Worm (Caenorhabditis elegans) whole organism, mixed stage, embryonic: ENCODE results near the gene ubxn-5.

Experiments
- blmp-1 ChIP-seq: fragments of 150-350 bp; optimal IDR thresholded peaks from 2 replicates; lab custom pipeline; 2014; ENCODE audit warnings: missing biosample characterization, missing genetic modification characterization
- lin-13 ChIP-seq: fragments of 150-350 bp; optimal IDR thresholded peaks from 2 replicates; lab custom pipeline; 2014; ENCODE audit warnings: missing biosample characterization, missing genetic modification characterization
- nhr-237 ChIP-seq: fragments of 150-350 bp; optimal IDR thresholded peaks from 2 replicates; lab custom pipeline; 2014; ENCODE audit warnings: missing biosample characterization, missing genetic modification characterization
- nhr-76 ChIP-seq: sonication (generic microtip); optimal IDR thresholded peaks from 2 replicates; lab custom pipeline; 2017; ENCODE audit warnings: missing biosample characterization, missing genetic modification characterization
- pha-4 ChIP-seq: fragments of 150-350 bp; optimal IDR thresholded peaks from 2 replicates; lab custom pipeline; 2018; ENCODE audit warnings: missing biosample characterization, missing genetic modification reagents, missing genetic modification characterization
- snpc-4 ChIP-seq: fragments of 150-350 bp; optimal IDR thresholded peaks from 2 replicates; lab custom pipeline; 2014; ENCODE audit warnings: missing biosample characterization, missing genetic modification characterization
- unc-39 ChIP-seq: fragments of 150-350 bp; optimal IDR thresholded peaks from 2 replicates; lab custom pipeline; 2014; ENCODE audit warnings: missing biosample characterization, missing genetic modification characterization
- ztf-11 ChIP-seq: fragments of 150-350 bp; optimal IDR thresholded peaks from 2 replicates; lab custom pipeline; 2014; ENCODE audit warnings: missing biosample characterization, missing genetic modification characterization

- TF ChIP-seq snpc-4 (no peak), ztf-11 (tag; lab: Kevin White, UChicago) (no peak), blmp-1 (tag; lab: Kevin White, UChicago) (no peak), lin-13 (tag; lab: Kevin White, UChicago) (no peak), pha-4 (no peak), nhr-76 (no peak), nhr-237 (no peak), unc-39 (tag; lab: Kevin White, UChicago) (no peak)
These were observed at the start of gene ubxn-5 for ce11 chrII:10234398-10234797.
